Worm (Caenorhabditis elegans): Measurements from ENCODE around the gene F56F10.2.

DNA sequence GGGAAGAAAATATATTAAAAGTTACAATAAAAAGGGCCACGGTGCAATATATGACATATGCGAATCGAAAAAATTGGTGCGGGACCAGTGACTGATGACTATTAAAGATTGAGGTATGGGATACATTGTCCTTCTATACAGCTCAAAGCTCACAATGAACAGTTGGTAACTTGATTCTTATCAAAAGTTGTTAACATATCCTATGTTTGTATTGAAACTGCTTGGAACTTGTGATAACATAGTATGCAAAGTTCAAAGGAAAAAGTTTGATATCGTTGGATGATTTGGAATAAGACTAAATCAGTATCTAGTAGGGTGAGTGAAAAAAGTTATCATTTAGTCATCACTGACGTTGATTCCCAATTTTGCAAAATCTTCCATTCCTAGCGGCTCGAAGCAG, 41.4 kb upstream of the F56F10.2 start:
- TF ChIP-seq lin-39 (tag; optimal IDR thresholded peaks at IDR 0.05), result no peak
- no peak for TF ChIP-seq unc-62 (GFP tag; optimal IDR thresholded peaks at IDR 0.05)
- no peak for TF ChIP-seq unc-39 (tag; optimal IDR thresholded peaks at IDR 0.05)
